Worm (Caenorhabditis elegans) whole organism, dauer: ENCODE measurements around the gene F41E7.6.

Experiments
- unc-62 ChIP-seq: sonication (generic microtip); optimal IDR thresholded peaks from 2 replicates; lab custom pipeline; 2017; ENCODE audit warnings: missing biosample characterization, missing genetic modification reagents, missing genetic modification characterization

Gene F41E7.6

ce11 chrX:10310366-10310765, at the start of gene F41E7.6:
Gene F41E7.6 (minus strand): TSS chrX:10310466.
- no peak for TF ChIP-seq unc-62 (GFP tag; lab: Kevin White, UChicago)

ce11 chrX:10358083-10358482, 47.8 kb upstream of the F41E7.6 start, which contains the start of gene efhc-1:
Gene efhc-1 (plus strand): TSS chrX:10358383.
- TF ChIP-seq unc-62 (GFP tag; lab: Kevin White, UChicago), result no peak

- no peak for TF ChIP-seq unc-62 (GFP tag; lab: Kevin White, UChicago)
These were observed 45.4 kb upstream of the F41E7.6 start, which contains the start of gene R07E3.7 for ce11 chrX:10355650-10356049. Gene R07E3.7 (minus strand): TSS chrX:10355750.

- no peak for TF ChIP-seq unc-62 (GFP tag; lab: Kevin White, UChicago)
These were observed 43.6 kb upstream of the F41E7.6 start for ce11 chrX:10353857-10354256.

- TF ChIP-seq unc-62 (GFP tag; lab: Kevin White, UChicago), result no peak
These were observed 39.9 kb upstream of the F41E7.6 start for ce11 chrX:10350151-10350550.

ce11 chrX:10340986-10341385, 30.7 kb upstream of the F41E7.6 start, which contains the start of gene R07E3.1:
Gene R07E3.1 (minus strand): TSS chrX:10341161.
- TF ChIP-seq unc-62 (GFP tag; lab: Kevin White, UChicago), result no peak

- no peak for TF ChIP-seq unc-62 (GFP tag; lab: Kevin White, UChicago)
These were observed 29.8 kb upstream of the F41E7.6 start for ce11 chrX:10340044-10340443.

- no peak for TF ChIP-seq unc-62 (GFP tag; lab: Kevin White, UChicago)
These were observed 28.5 kb upstream of the F41E7.6 start for ce11 chrX:10338761-10339160.

ce11 chrX:10338100-10338499, 27.8 kb upstream of the F41E7.6 start, which contains the start of gene cut-5:
Gene cut-5 (minus strand): TSS chrX:10338200.
- TF ChIP-seq unc-62 (GFP tag; lab: Kevin White, UChicago), result no peak

ce11 chrX:10336592-10336991, 26.3 kb upstream of the F41E7.6 start:
- TF ChIP-seq unc-62 (GFP tag; lab: Kevin White, UChicago), result no peak

ce11 chrX:10336138-10336537, 25.9 kb upstream of the F41E7.6 start, which contains the start of gene idpa-3:
Gene idpa-3 (plus strand): TSS chrX:10336438.
- no peak for TF ChIP-seq unc-62 (GFP tag; lab: Kevin White, UChicago)

ce11 chrX:10333301-10333854, 23.1 kb upstream of the F41E7.6 start, which contains the start of gene R07E3.4:
Gene R07E3.4 (minus strand): TSS chrX:10333351.
- TF ChIP-seq unc-62 (GFP tag; lab: Kevin White, UChicago), result no peak

ce11 chrX:10332035-10332614, 21.9 kb upstream of the F41E7.6 start:
- no peak for TF ChIP-seq unc-62 (GFP tag; lab: Kevin White, UChicago)

ce11 chrX:10327323-10328022, 17.2 kb upstream of the F41E7.6 start, which contains the start of gene acl-5:
Gene acl-5 (minus strand): TSS chrX:10327456.
- TF ChIP-seq unc-62 (GFP tag; lab: Kevin White, UChicago), result no peak

- no peak for TF ChIP-seq unc-62 (GFP tag; lab: Kevin White, UChicago)
These were observed 11.1 kb upstream of the F41E7.6 start for ce11 chrX:10321401-10321800.

- no peak for TF ChIP-seq unc-62 (GFP tag; lab: Kevin White, UChicago)
These were observed 9.4 kb upstream of the F41E7.6 start for ce11 chrX:10319653-10320052.
